Worm (Caenorhabditis elegans) whole organism, mixed stage, embryonic: ENCODE data around the gene tnc-2.

Source experiments
- M03D4.4 ChIP-seq: sonication (generic microtip); optimal IDR thresholded peaks from 2 replicates; lab custom pipeline; 2017; ENCODE audit warnings: mild to moderate bottlenecking, missing genetic modification characterization, missing compliant biosample characterization
- blmp-1 ChIP-seq: fragments of 150-350 bp; optimal IDR thresholded peaks from 2 replicates; lab custom pipeline; 2014; ENCODE audit warnings: missing biosample characterization, missing genetic modification characterization
- ceh-39 ChIP-seq: fragments of 150-350 bp; optimal IDR thresholded peaks from 2 replicates; lab custom pipeline; 2014; ENCODE audit warnings: missing biosample characterization, missing genetic modification characterization
- ceh-83 ChIP-seq: fragments of 200-800 bp; sonication (Bioruptor generic); optimal IDR thresholded peaks from 2 replicates; lab custom pipeline; 2018; ENCODE audit warnings: mild to moderate bottlenecking, missing genetic modification characterization, missing compliant biosample characterization
- cnd-1 ChIP-seq: fragments of 200-800 bp; sonication (Bioruptor generic); optimal IDR thresholded peaks from 2 replicates; lab custom pipeline; 2018; ENCODE audit warnings: mild to moderate bottlenecking, missing genetic modification characterization, missing compliant biosample characterization
- drap-1 ChIP-seq: fragments of 200-800 bp; sonication (Bioruptor generic); optimal IDR thresholded peaks from 3 replicates; lab custom pipeline; 2018; ENCODE audit warnings: mild to moderate bottlenecking, missing genetic modification characterization, missing compliant biosample characterization
- elt-1 ChIP-seq: sonication (generic microtip); optimal IDR thresholded peaks from 2 replicates; lab custom pipeline; 2017; ENCODE audit warnings: missing genetic modification characterization, mild to moderate bottlenecking, missing compliant biosample characterization, antibody characterized with exemption, moderate library complexity, borderline replicate concordance; ENCODE audit not compliant: insufficient read depth
- elt-3 ChIP-seq: fragments of 150-350 bp; optimal IDR thresholded peaks from 2 replicates; lab custom pipeline; 2014; ENCODE audit warnings: missing biosample characterization, missing genetic modification characterization
- flh-1 ChIP-seq: fragments of 200-800 bp; sonication (Bioruptor generic); optimal IDR thresholded peaks from 2 replicates; lab custom pipeline; 2018; ENCODE audit warnings: mild to moderate bottlenecking, missing genetic modification characterization, moderate library complexity, missing compliant biosample characterization
- ham-2 ChIP-seq: fragments of 200-800 bp; sonication (Bioruptor generic); optimal IDR thresholded peaks from 2 replicates; lab custom pipeline; 2018; ENCODE audit warnings: mild to moderate bottlenecking, missing genetic modification characterization, missing compliant biosample characterization
- hlh-1 ChIP-seq: fragments of 150-350 bp; optimal IDR thresholded peaks from 2 replicates; lab custom pipeline; 2014; ENCODE audit warnings: missing biosample characterization, missing genetic modification reagents, missing genetic modification characterization
- lin-13 ChIP-seq: fragments of 150-350 bp; optimal IDR thresholded peaks from 2 replicates; lab custom pipeline; 2014; ENCODE audit warnings: missing biosample characterization, missing genetic modification characterization
- lin-32 ChIP-seq: fragments of 200-800 bp; sonication (Bioruptor generic); optimal IDR thresholded peaks from 2 replicates; lab custom pipeline; 2018; ENCODE audit warnings: mild to moderate bottlenecking, missing genetic modification characterization, missing compliant biosample characterization
- lsy-2 ChIP-seq: fragments of 150-350 bp; optimal IDR thresholded peaks from 2 replicates; lab custom pipeline; 2014; ENCODE audit warnings: missing biosample characterization, missing genetic modification characterization
- mep-1 ChIP-seq: fragments of 150-350 bp; optimal IDR thresholded peaks from 2 replicates; lab custom pipeline; 2017; ENCODE audit warnings: missing biosample characterization, missing genetic modification reagents, missing genetic modification characterization, inconsistent platforms
- nhr-12 ChIP-seq: fragments of 150-350 bp; optimal IDR thresholded peaks from 2 replicates; lab custom pipeline; 2014; ENCODE audit warnings: missing biosample characterization, missing genetic modification characterization
- nhr-2 ChIP-seq: fragments of 150-350 bp; optimal IDR thresholded peaks from 2 replicates; lab custom pipeline; 2014; ENCODE audit warnings: missing biosample characterization, missing genetic modification characterization
- nhr-237 ChIP-seq: fragments of 150-350 bp; optimal IDR thresholded peaks from 2 replicates; lab custom pipeline; 2014; ENCODE audit warnings: missing biosample characterization, missing genetic modification characterization
- nhr-28 ChIP-seq: fragments of 150-350 bp; optimal IDR thresholded peaks from 2 replicates; lab custom pipeline; 2014; ENCODE audit warnings: missing biosample characterization, missing genetic modification characterization
- nhr-76 ChIP-seq: sonication (generic microtip); optimal IDR thresholded peaks from 2 replicates; lab custom pipeline; 2017; ENCODE audit warnings: missing biosample characterization, missing genetic modification characterization
- pha-4 ChIP-seq: fragments of 150-350 bp; optimal IDR thresholded peaks from 2 replicates; lab custom pipeline; 2018; ENCODE audit warnings: missing biosample characterization, missing genetic modification reagents, missing genetic modification characterization
- sem-2 ChIP-seq: fragments of 200-800 bp; sonication (Bioruptor generic); optimal IDR thresholded peaks from 2 replicates; lab custom pipeline; 2018; ENCODE audit warnings: mild to moderate bottlenecking, missing genetic modification characterization, missing compliant biosample characterization
- snpc-4 ChIP-seq: fragments of 150-350 bp; optimal IDR thresholded peaks from 2 replicates; lab custom pipeline; 2014; ENCODE audit warnings: missing biosample characterization, missing genetic modification characterization
- sptf-1 ChIP-seq: sonication (generic microtip); optimal IDR thresholded peaks from 2 replicates; lab custom pipeline; 2017; ENCODE audit warnings: mild to moderate bottlenecking, missing genetic modification characterization, moderate library complexity, missing compliant biosample characterization
- tbx-8 ChIP-seq: fragments of 200-800 bp; sonication (Bioruptor generic); optimal IDR thresholded peaks from 2 replicates; lab custom pipeline; 2018; ENCODE audit warnings: mild to moderate bottlenecking, missing genetic modification characterization, moderate library complexity, missing compliant biosample characterization
- unc-120 ChIP-seq: sonication (generic microtip); optimal IDR thresholded peaks from 2 replicates; lab custom pipeline; 2017; ENCODE audit warnings: missing genetic modification characterization, missing compliant biosample characterization; ENCODE audit not compliant: poor library complexity, severe bottlenecking
- unc-39 ChIP-seq: fragments of 150-350 bp; optimal IDR thresholded peaks from 2 replicates; lab custom pipeline; 2014; ENCODE audit warnings: missing biosample characterization, missing genetic modification characterization
- zip-8 ChIP-seq: fragments of 150-350 bp; optimal IDR thresholded peaks from 2 replicates; lab custom pipeline; 2014; ENCODE audit warnings: missing biosample characterization, missing genetic modification characterization
- ztf-11 ChIP-seq: fragments of 150-350 bp; optimal IDR thresholded peaks from 2 replicates; lab custom pipeline; 2014; ENCODE audit warnings: missing biosample characterization, missing genetic modification characterization

The tnc-2 gene

DNA sequence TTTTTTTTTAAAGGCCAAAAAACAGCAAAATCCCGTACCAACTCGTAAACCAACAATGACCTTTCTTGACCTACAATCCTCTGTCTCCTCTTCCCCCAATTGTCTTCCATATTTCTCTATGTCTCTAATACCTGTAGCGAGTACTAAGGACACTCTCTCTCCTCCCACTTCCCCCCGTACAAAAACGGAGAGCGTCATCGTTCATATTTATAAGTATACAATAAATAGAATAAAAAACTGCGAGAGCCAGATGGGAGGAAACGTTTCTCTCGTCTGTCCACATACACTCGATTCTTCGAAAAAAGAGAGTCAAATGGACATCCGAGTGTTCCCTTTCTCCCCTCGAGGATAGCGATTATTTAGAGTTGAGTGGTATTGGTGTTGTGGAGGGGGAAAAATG is 38.1 kb downstream of the tnc-2 start:
- TF ChIP-seq mep-1 (peak; percentile 17), tbx-8 (GFP tag; lab: Kevin White, UChicago) (no peak), nhr-2 (tag; lab: Kevin White, UChicago) (peak; percentile 83), elt-3 (tag; lab: Kevin White, UChicago) (no peak), cnd-1 (tag; lab: Kevin White, UChicago) (peak; percentile 23)
- TF ChIP-seq, all 35 proteins: peak for 3

DNA sequence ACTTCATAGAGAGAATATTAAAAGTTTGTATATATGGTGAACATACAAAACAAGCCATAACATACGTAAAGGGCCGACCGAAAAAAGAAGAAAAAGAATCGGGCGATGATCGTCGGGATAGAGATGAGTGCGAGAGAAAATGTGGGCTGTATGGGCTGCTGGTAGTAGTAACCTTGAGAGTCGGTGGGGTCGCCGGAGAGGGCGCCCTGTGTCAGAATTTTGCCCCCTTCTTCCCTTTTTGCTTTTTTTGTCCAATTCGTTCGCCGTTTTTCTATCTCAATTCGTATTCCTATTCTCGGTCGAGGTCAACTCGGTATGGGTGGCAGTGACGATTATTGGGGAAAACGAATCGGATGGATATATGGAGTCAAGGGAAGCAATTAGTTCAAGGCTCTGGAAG is 39.3 kb downstream of the tnc-2 start:
- TF ChIP-seq nhr-76 (tag; lab: Kevin White, UChicago), result no peak
- no peak for TF ChIP-seq zip-8
- TF ChIP-seq unc-39, result no peak
- no peak for TF ChIP-seq ztf-11 (tag; lab: Kevin White, UChicago)
- no peak for TF ChIP-seq snpc-4 (tag; lab: Kevin White, UChicago)
- no peak for TF ChIP-seq ceh-83 (GFP tag; lab: Kevin White, UChicago)
- TF ChIP-seq nhr-237 (tag; lab: Kevin White, UChicago), result no peak
- TF ChIP-seq nhr-12, result no peak
- TF ChIP-seq blmp-1 (tag; lab: Kevin White, UChicago), result no peak
- no peak for TF ChIP-seq ham-2
- TF ChIP-seq, all 35 proteins: peak for 0

DNA sequence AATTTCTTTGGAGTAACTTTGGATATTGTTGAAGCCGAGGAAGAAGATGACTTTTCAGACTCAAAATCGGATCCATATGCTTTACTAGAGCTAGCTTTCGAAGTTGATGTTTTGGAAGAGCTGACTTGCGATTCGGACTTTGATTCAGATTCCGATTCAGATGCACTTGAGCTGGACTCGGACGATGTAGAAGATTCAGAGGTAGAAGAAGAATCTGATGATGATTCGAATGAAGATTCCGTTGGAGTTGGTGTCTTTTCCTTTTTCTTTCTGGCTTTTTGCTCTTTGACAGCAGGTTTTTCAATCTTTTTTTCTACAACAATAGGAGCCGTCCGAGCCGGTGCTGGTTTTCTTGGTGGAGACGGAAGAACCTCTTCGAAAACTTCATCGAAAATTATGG is 41.3 kb downstream of the tnc-2 start:
- TF ChIP-seq sem-2 (GFP tag; lab: Kevin White, UChicago), result no peak
- TF ChIP-seq elt-3 (tag; lab: Kevin White, UChicago), result no peak
- TF ChIP-seq unc-39, result no peak
- TF ChIP-seq lsy-2 (tag; lab: Kevin White, UChicago), result no peak
- TF ChIP-seq ceh-39 (tag; lab: Kevin White, UChicago), result no peak
- TF ChIP-seq flh-1 (GFP tag; lab: Kevin White, UChicago), result no peak
- TF ChIP-seq lin-32 (GFP tag; lab: Kevin White, UChicago), result no peak
- no peak for TF ChIP-seq blmp-1 (tag; lab: Kevin White, UChicago)
- TF ChIP-seq ceh-83 (GFP tag; lab: Kevin White, UChicago), result no peak
- no peak for TF ChIP-seq sptf-1 (tag; lab: Kevin White, UChicago)
- no peak for TF ChIP-seq hlh-1 (tag; lab: Kevin White, UChicago)
- no peak for TF ChIP-seq nhr-28
- TF ChIP-seq unc-120 (tag; lab: Kevin White, UChicago), result no peak
- TF ChIP-seq ham-2, result no peak
- no peak for TF ChIP-seq nhr-237 (tag; lab: Kevin White, UChicago)
- TF ChIP-seq drap-1 (GFP tag; lab: Kevin White, UChicago), result no peak

DNA sequence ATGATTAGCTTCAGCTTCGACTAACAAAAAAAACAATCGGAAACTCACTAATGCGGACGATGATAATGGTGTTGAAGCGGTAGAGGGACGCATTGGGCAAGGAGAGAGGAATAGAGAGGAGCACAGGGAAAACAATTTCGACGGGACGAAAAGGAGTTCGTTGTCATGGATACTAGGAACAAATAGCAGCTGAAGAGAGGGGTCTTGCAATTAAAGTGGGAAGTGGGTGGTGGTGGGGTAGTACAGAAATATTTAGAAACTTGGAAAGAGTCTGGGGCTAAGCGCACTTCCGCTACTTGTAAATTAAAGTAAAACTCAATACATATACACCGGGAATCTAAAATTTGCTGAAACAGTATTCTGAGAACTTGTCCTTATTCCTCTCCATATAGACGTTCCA is 43.1 kb downstream of the tnc-2 start, which contains the start of gene F59B10.2:
TSS of gene F59B10.2 (minus strand) at position 101 of the 400 bp plus-strand sequence.
- no peak for TF ChIP-seq unc-39
- TF ChIP-seq pha-4, result no peak
- TF ChIP-seq lsy-2 (tag; lab: Kevin White, UChicago), result no peak
- no peak for TF ChIP-seq zip-8
- TF ChIP-seq unc-120 (tag; lab: Kevin White, UChicago), result no peak
- TF ChIP-seq ham-2, result no peak
- no peak for TF ChIP-seq ceh-39 (tag; lab: Kevin White, UChicago)
- TF ChIP-seq tbx-8 (GFP tag; lab: Kevin White, UChicago), result no peak
- TF ChIP-seq M03D4.4 (tag; lab: Kevin White, UChicago), result no peak
- no peak for TF ChIP-seq flh-1 (GFP tag; lab: Kevin White, UChicago)
- no peak for TF ChIP-seq lin-13 (tag; lab: Kevin White, UChicago)
- TF ChIP-seq elt-3 (tag; lab: Kevin White, UChicago), result no peak
- TF ChIP-seq, all 35 proteins: peak for 0

DNA sequence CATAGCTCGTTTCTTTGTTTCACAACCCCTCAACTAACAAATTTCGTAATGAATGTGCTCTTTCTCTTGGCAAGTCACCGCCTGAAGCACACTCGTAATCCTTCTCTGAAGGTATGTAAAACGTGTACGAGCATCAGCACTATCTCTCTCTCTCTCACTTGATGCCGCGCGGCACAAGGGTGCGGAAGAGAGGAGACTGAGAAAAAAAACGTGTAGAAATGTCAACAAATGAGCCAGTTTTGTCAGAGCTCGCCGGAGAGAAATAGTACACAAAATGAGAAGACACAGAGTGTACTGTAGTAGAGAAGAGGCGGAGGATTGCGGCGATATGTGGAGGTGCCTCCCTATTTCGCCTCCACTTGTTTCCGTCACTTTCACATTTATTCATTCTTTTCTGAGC is 43.6 kb downstream of the tnc-2 start, which contains the start of gene F59B10.3:
TSS of gene F59B10.3 (plus strand) at position 301 of the 400 bp plus-strand sequence.
- TF ChIP-seq elt-1 (no peak), pha-4 (peak; percentile 63)

ce11 chrII:10513377-10513776 is 46.7 kb downstream of the tnc-2 start:
- TF ChIP-seq nhr-237 (tag; lab: Kevin White, UChicago) (no peak), lin-13 (tag; lab: Kevin White, UChicago) (no peak), lin-32 (GFP tag; lab: Kevin White, UChicago) (no peak), unc-39 (no peak), M03D4.4 (tag; lab: Kevin White, UChicago) (no peak), unc-120 (tag; lab: Kevin White, UChicago) (no peak), mep-1 (no peak), sptf-1 (tag; lab: Kevin White, UChicago) (no peak), ztf-11 (tag; lab: Kevin White, UChicago) (no peak)
